Worm (Caenorhabditis elegans) whole organism, midembryonic: Measurements from ENCODE around the gene mrps-24.

Source experiments
- cog-1 ChIP-seq: sonication (generic microtip); optimal IDR thresholded peaks from 2 replicates; lab custom pipeline; 2016; ENCODE audit warnings: missing genetic modification characterization, missing compliant biosample characterization
- flt-1 ChIP-seq: fragments of 200-800 bp; sonication (Bioruptor generic); IDR thresholded peaks from 2 replicates; pipeline ENCODE4 v1.3.6; 2022; ENCODE audit warnings: missing genetic modification characterization, missing compliant biosample characterization
- klf-2 ChIP-seq: fragments of 200-800 bp; sonication (Bioruptor generic); conservative IDR thresholded peaks from 2 replicates; pipeline ENCODE4 v1.3.6; 2022; ENCODE audit warnings: missing genetic modification reagents, missing genetic modification characterization, missing compliant biosample characterization
- tab-1 ChIP-seq: fragments of 200-800 bp; sonication (Bioruptor generic); IDR thresholded peaks from 2 replicates; pipeline ENCODE4 v1.3.6; 2022; ENCODE audit warnings: missing genetic modification characterization, missing compliant biosample characterization

DNA sequence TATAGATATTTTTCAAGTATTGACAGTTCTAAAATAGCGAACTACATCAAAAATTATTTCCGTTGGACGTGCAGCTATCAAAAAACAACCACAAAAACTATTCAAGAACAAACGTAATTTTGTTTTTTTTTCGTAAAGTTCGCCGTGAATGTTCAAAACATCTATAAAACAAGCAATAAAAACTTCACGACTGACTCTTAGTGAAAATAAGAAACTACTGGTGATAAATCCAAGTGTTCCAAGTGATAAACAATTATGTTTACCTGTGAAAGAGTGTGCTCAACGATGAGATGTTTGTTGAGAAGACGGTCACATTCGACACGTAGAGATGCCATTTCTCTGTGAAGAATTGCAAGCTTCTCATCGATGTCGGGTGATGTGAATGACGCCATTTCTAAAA is 13.0 kb downstream of the mrps-24 start, which contains the start of gene C50F7.6:
- no peak for TF ChIP-seq tab-1 (GFP tag; lab: Robert Waterston, UW)
- TF ChIP-seq cog-1 (tag; lab: Kevin White, UChicago), result no peak
- TF ChIP-seq klf-2 (GFP tag; lab: Robert Waterston, UW), result no peak
- TF ChIP-seq flt-1, result no peak
